Worm (Caenorhabditis elegans) whole organism, late embryonic: ENCODE data around the gene srpa-68.

ENCODE experiments used
- C08G9.2 ChIP-seq: sonication (generic microtip); optimal IDR thresholded peaks from 2 replicates; lab custom pipeline; 2016; ENCODE audit warnings: mild to moderate bottlenecking, missing genetic modification characterization, moderate library complexity, missing compliant biosample characterization
- F13H6.1 ChIP-seq: sonication (generic microtip); optimal IDR thresholded peaks from 2 replicates; lab custom pipeline; 2016; ENCODE audit warnings: missing genetic modification characterization, missing compliant biosample characterization
- Y22D7AL.16 ChIP-seq: sonication (generic microtip); optimal IDR thresholded peaks from 2 replicates; lab custom pipeline; 2016; ENCODE audit warnings: missing genetic modification characterization, missing compliant biosample characterization
- ahr-1 ChIP-seq: sonication (generic microtip); optimal IDR thresholded peaks from 2 replicates; lab custom pipeline; 2016; ENCODE audit warnings: missing genetic modification characterization, missing compliant biosample characterization
- ceh-18 ChIP-seq: sonication (generic microtip); optimal IDR thresholded peaks from 2 replicates; lab custom pipeline; 2016; ENCODE audit warnings: missing genetic modification characterization, missing compliant biosample characterization
- ceh-19 ChIP-seq: fragments of 200-800 bp; sonication (Bioruptor generic); optimal IDR thresholded peaks from 2 replicates; lab custom pipeline; 2018; ENCODE audit warnings: mild to moderate bottlenecking, missing genetic modification characterization, missing compliant biosample characterization
- ceh-24 ChIP-seq: sonication (generic microtip); optimal IDR thresholded peaks from 2 replicates; lab custom pipeline; 2016; ENCODE audit warnings: mild to moderate bottlenecking, missing genetic modification characterization, missing compliant biosample characterization
- ceh-30 ChIP-seq: fragments of 150-350 bp; optimal IDR thresholded peaks from 2 replicates; lab custom pipeline; 2014; ENCODE audit warnings: missing biosample characterization, missing genetic modification characterization
- ceh-31 ChIP-seq: sonication (generic microtip); optimal IDR thresholded peaks from 2 replicates; lab custom pipeline; 2016; ENCODE audit warnings: missing genetic modification characterization, missing compliant biosample characterization
- ceh-45 ChIP-seq: fragments of 200-800 bp; sonication (Bioruptor generic); IDR thresholded peaks from 2 replicates; pipeline ENCODE4 v1.3.6; 2022; ENCODE audit warnings: missing genetic modification reagents, missing genetic modification characterization, missing compliant biosample characterization
- ceh-6 ChIP-seq: fragments of 200-800 bp; sonication (Bioruptor generic); optimal IDR thresholded peaks from 2 replicates; lab custom pipeline; 2018; ENCODE audit warnings: mild to moderate bottlenecking, missing genetic modification characterization, missing compliant biosample characterization
- ceh-9 ChIP-seq: sonication (generic microtip); optimal IDR thresholded peaks from 2 replicates; lab custom pipeline; 2016; ENCODE audit warnings: mild to moderate bottlenecking, missing genetic modification characterization, inconsistent platforms, missing compliant biosample characterization
- dmd-4 ChIP-seq: sonication (generic microtip); optimal IDR thresholded peaks from 2 replicates; lab custom pipeline; 2016; ENCODE audit warnings: borderline replicate concordance, missing genetic modification characterization, missing compliant biosample characterization
- dve-1 ChIP-seq: sonication (generic microtip); optimal IDR thresholded peaks from 2 replicates; lab custom pipeline; 2017; ENCODE audit warnings: antibody characterized with exemption, mild to moderate bottlenecking, missing genetic modification characterization, missing compliant biosample characterization
- ets-4 ChIP-seq: sonication (generic microtip); optimal IDR thresholded peaks from 2 replicates; lab custom pipeline; 2016; ENCODE audit warnings: missing genetic modification characterization, missing compliant biosample characterization
- eyg-1 ChIP-seq: sonication (generic microtip); optimal IDR thresholded peaks from 2 replicates; lab custom pipeline; 2016; ENCODE audit warnings: missing genotype, missing genetic modification characterization, missing compliant biosample characterization
- fkh-6 ChIP-seq: sonication (generic microtip); optimal IDR thresholded peaks from 2 replicates; lab custom pipeline; 2016; ENCODE audit warnings: missing genetic modification characterization, missing compliant biosample characterization
- hlh-13 ChIP-seq: fragments of 200-800 bp; sonication (Bioruptor generic); optimal IDR thresholded peaks from 2 replicates; lab custom pipeline; 2018; ENCODE audit warnings: mild to moderate bottlenecking, missing genetic modification characterization, missing compliant biosample characterization
- hlh-15 ChIP-seq: sonication (generic microtip); optimal IDR thresholded peaks from 2 replicates; lab custom pipeline; 2016; ENCODE audit warnings: missing genetic modification characterization, missing compliant biosample characterization
- hlh-30 ChIP-seq: sonication (generic microtip); optimal IDR thresholded peaks from 2 replicates; lab custom pipeline; 2017; ENCODE audit warnings: antibody characterized with exemption, missing genetic modification characterization, missing compliant biosample characterization; ENCODE audit not compliant: insufficient read depth
- hlh-8 ChIP-seq: sonication (generic microtip); optimal IDR thresholded peaks from 2 replicates; lab custom pipeline; 2016; ENCODE audit warnings: missing genotype, missing genetic modification characterization, missing compliant biosample characterization
- lin-11 ChIP-seq: fragments of 200-800 bp; sonication (Bioruptor generic); optimal IDR thresholded peaks from 2 replicates; lab custom pipeline; 2018; ENCODE audit warnings: mild to moderate bottlenecking, missing genetic modification characterization, missing compliant biosample characterization
- madf-2 ChIP-seq: sonication (generic microtip); optimal IDR thresholded peaks from 2 replicates; lab custom pipeline; 2017; ENCODE audit warnings: missing genetic modification characterization, missing compliant biosample characterization
- mec-3 ChIP-seq: sonication (generic microtip); optimal IDR thresholded peaks from 2 replicates; lab custom pipeline; 2016; ENCODE audit warnings: borderline replicate concordance, missing genetic modification characterization, missing compliant biosample characterization
- nfya-1 ChIP-seq: sonication (generic microtip); optimal IDR thresholded peaks from 2 replicates; lab custom pipeline; 2017; ENCODE audit warnings: missing genetic modification characterization, mild to moderate bottlenecking, missing compliant biosample characterization, antibody characterized with exemption, moderate library complexity
- nhr-11 ChIP-seq: fragments of 150-350 bp; optimal IDR thresholded peaks from 2 replicates; lab custom pipeline; 2014; ENCODE audit warnings: missing biosample characterization, missing genetic modification characterization
- nhr-232 ChIP-seq: sonication (generic microtip); optimal IDR thresholded peaks from 2 replicates; lab custom pipeline; 2016; ENCODE audit warnings: missing genetic modification characterization, missing compliant biosample characterization
- odd-2 ChIP-seq: sonication (generic microtip); optimal IDR thresholded peaks from 2 replicates; lab custom pipeline; 2017; ENCODE audit warnings: antibody characterized with exemption, mild to moderate bottlenecking, missing genetic modification characterization, missing compliant biosample characterization
- pag-3 ChIP-seq: sonication (generic microtip); optimal IDR thresholded peaks from 2 replicates; lab custom pipeline; 2016; ENCODE audit warnings: missing compliant biosample characterization, missing genetic modification characterization, borderline replicate concordance
- pat-9 ChIP-seq: fragments of 200-800 bp; sonication (Bioruptor generic); optimal IDR thresholded peaks from 2 replicates; lab custom pipeline; 2018; ENCODE audit warnings: mild to moderate bottlenecking, missing genetic modification characterization, moderate library complexity, missing compliant biosample characterization
- pax-1 ChIP-seq: fragments of 150-350 bp; optimal IDR thresholded peaks from 2 replicates; lab custom pipeline; 2014; ENCODE audit warnings: missing biosample characterization, missing genetic modification characterization
- pha-4 ChIP-seq: fragments of 150-350 bp; optimal IDR thresholded peaks from 2 replicates; lab custom pipeline; 2018; ENCODE audit warnings: missing biosample characterization, missing genetic modification reagents, missing genetic modification characterization
- pqm-1 ChIP-seq: sonication (generic microtip); optimal IDR thresholded peaks from 2 replicates; lab custom pipeline; 2016; ENCODE audit warnings: missing genetic modification characterization, missing compliant biosample characterization
- rnt-1 ChIP-seq: sonication (generic microtip); optimal IDR thresholded peaks from 2 replicates; lab custom pipeline; 2016; ENCODE audit warnings: missing genetic modification characterization, missing compliant biosample characterization
- sdc-2 ChIP-seq: sonication (generic microtip); optimal IDR thresholded peaks from 2 replicates; lab custom pipeline; 2016; ENCODE audit warnings: missing genotype, missing genetic modification characterization, missing compliant biosample characterization
- sox-2 ChIP-seq: fragments of 200-800 bp; sonication (Bioruptor generic); IDR thresholded peaks from 2 replicates; pipeline ENCODE4 v1.3.6; 2022; ENCODE audit warnings: missing genetic modification reagents, missing genetic modification characterization, missing compliant biosample characterization
- sox-4 ChIP-seq: sonication (generic microtip); optimal IDR thresholded peaks from 2 replicates; lab custom pipeline; 2017; ENCODE audit warnings: mild to moderate bottlenecking, missing genetic modification characterization, inconsistent platforms, missing compliant biosample characterization
- syd-9 ChIP-seq: sonication (generic microtip); optimal IDR thresholded peaks from 2 replicates; lab custom pipeline; 2016; ENCODE audit warnings: mild to moderate bottlenecking, missing genetic modification characterization, moderate library complexity, missing compliant biosample characterization
- unc-3 ChIP-seq, 2 experiments: fragments of 200-800 bp in 1 of 2; sonication (Bioruptor generic) in 1 of 2; sonication (generic microtip) in 1 of 2; conservative IDR thresholded peaks in 1 of 2; optimal IDR thresholded peaks in 1 of 2; 2 replicates each; pipeline versions ENCODE4 v1.3.6 to Lab custom; 2016 to 2022; ENCODE audit warnings: missing compliant biosample characterization in 2 of 2, missing genetic modification characterization in 2 of 2, missing genetic modification reagents in 1 of 2
- unc-55 ChIP-seq: sonication (generic microtip); optimal IDR thresholded peaks from 2 replicates; lab custom pipeline; 2017; ENCODE audit warnings: missing biosample characterization, missing genetic modification reagents, missing genetic modification characterization
- unc-86 ChIP-seq: sonication (generic microtip); optimal IDR thresholded peaks from 2 replicates; lab custom pipeline; 2016; ENCODE audit warnings: missing genetic modification characterization, missing compliant biosample characterization

The srpa-68 gene

ce11 chrV:12261377-12261776, 30.1 kb downstream of the srpa-68 start, which contains the start of gene tbb-6:
Gene tbb-6, plus strand, starts transcription at chrV:12261531.
- TF ChIP-seq syd-9 (tag; lab: Kevin White, UChicago), result no peak
- no peak for TF ChIP-seq hlh-30 (tag; lab: Kevin White, UChicago)
- no peak for TF ChIP-seq pha-4
- no peak for TF ChIP-seq lin-11 (tag; lab: Kevin White, UChicago)
- no peak for TF ChIP-seq mec-3 (tag; lab: Kevin White, UChicago)
- no peak for TF ChIP-seq ceh-24 (tag; lab: Kevin White, UChicago)
- TF ChIP-seq nhr-232 (tag; lab: Kevin White, UChicago), result no peak
- no peak for TF ChIP-seq unc-55 (GFP tag; lab: Kevin White, UChicago)

ce11 chrV:12258922-12259321, 32.5 kb downstream of the srpa-68 start, which contains the start of gene ugt-56:
Gene ugt-56, plus strand, starts transcription at chrV:12258982.
- TF ChIP-seq pqm-1 (tag; lab: Kevin White, UChicago), result no peak
- TF ChIP-seq ceh-19 (GFP tag; lab: Kevin White, UChicago), result no peak
- no peak for TF ChIP-seq C08G9.2 (tag; lab: Kevin White, UChicago)
- TF ChIP-seq pha-4, result no peak
- no peak for TF ChIP-seq pat-9 (tag; lab: Kevin White, UChicago)
- no peak for TF ChIP-seq lin-11 (tag; lab: Kevin White, UChicago)
- TF ChIP-seq dve-1 (tag; lab: Kevin White, UChicago), result no peak
- TF ChIP-seq nfya-1, result no peak
- no peak for TF ChIP-seq ceh-31 (tag; lab: Kevin White, UChicago)
- no peak for TF ChIP-seq ahr-1 (tag; lab: Kevin White, UChicago)
- TF ChIP-seq F13H6.1 (tag; lab: Kevin White, UChicago), result no peak
- TF ChIP-seq unc-86 (tag; lab: Kevin White, UChicago), result no peak
- no peak for TF ChIP-seq pax-1
- TF ChIP-seq dmd-4 (tag; lab: Kevin White, UChicago), result no peak
- no peak for TF ChIP-seq hlh-13
- no peak for TF ChIP-seq eyg-1 (tag; lab: Kevin White, UChicago)

- no peak for TF ChIP-seq madf-2 (tag; lab: Kevin White, UChicago)
- no peak for TF ChIP-seq rnt-1
- no peak for TF ChIP-seq eyg-1 (tag; lab: Kevin White, UChicago)
- no peak for TF ChIP-seq hlh-30 (tag; lab: Kevin White, UChicago)
- no peak for TF ChIP-seq ceh-6 (GFP tag; lab: Kevin White, UChicago)
- no peak for TF ChIP-seq sdc-2 (tag; lab: Kevin White, UChicago)
- TF ChIP-seq lin-11 (tag; lab: Kevin White, UChicago), result no peak
- no peak for TF ChIP-seq pag-3 (tag; lab: Kevin White, UChicago)
- TF ChIP-seq syd-9 (tag; lab: Kevin White, UChicago), result no peak
- no peak for TF ChIP-seq ahr-1 (tag; lab: Kevin White, UChicago)
- TF ChIP-seq hlh-15 (tag; lab: Kevin White, UChicago), result no peak
- no peak for TF ChIP-seq C08G9.2 (tag; lab: Kevin White, UChicago)
- TF ChIP-seq unc-3 (GFP tag; conservative IDR thresholded peaks at IDR 0.05; lab: Robert Waterston, UW), result no peak
- no peak for TF ChIP-seq unc-3 (tag; optimal IDR thresholded peaks at IDR 0.05; lab: Kevin White, UChicago)
- no peak for TF ChIP-seq ceh-45 (GFP tag; lab: Robert Waterston, UW)
- no peak for TF ChIP-seq hlh-8
- TF ChIP-seq ets-4, result no peak
- TF ChIP-seq, all 69 proteins: peak for 0
Measured at ce11 chrV:12256398-12256797, 35.1 kb downstream of the srpa-68 start, which contains the start of gene ugt-55. Gene ugt-55, plus strand, starts transcription at chrV:12256698.

- TF ChIP-seq ahr-1 (tag; lab: Kevin White, UChicago) (no peak), Y22D7AL.16 (no peak), unc-3 (GFP tag; conservative IDR thresholded peaks at IDR 0.05; lab: Robert Waterston, UW) (no peak), unc-3 (tag; optimal IDR thresholded peaks at IDR 0.05; lab: Kevin White, UChicago) (no peak), ceh-18 (tag; lab: Kevin White, UChicago) (no peak), odd-2 (tag; lab: Kevin White, UChicago) (no peak), hlh-15 (tag; lab: Kevin White, UChicago) (no peak), sox-2 (no peak), ceh-30 (no peak), ceh-9 (no peak), sox-4 (no peak), fkh-6 (tag; lab: Kevin White, UChicago) (no peak), ceh-24 (tag; lab: Kevin White, UChicago) (no peak), nhr-11 (no peak)
Measured at ce11 chrV:12255343-12255742, 36.1 kb downstream of the srpa-68 start, which contains the start of gene T04H1.12. Gene T04H1.12, plus strand, starts transcription at chrV:12255643.
